Worm (Caenorhabditis elegans) whole organism, L4 larva: ENCODE results near the gene mmcm-1.

Experiments used
- F10B5.3 ChIP-seq: sonication (generic microtip); optimal IDR thresholded peaks from 2 replicates; lab custom pipeline; 2016; ENCODE audit warnings: mild to moderate bottlenecking, missing genetic modification characterization, missing compliant biosample characterization
- F37D6.2 ChIP-seq: sonication (generic microtip); optimal IDR thresholded peaks from 2 replicates; lab custom pipeline; 2016; ENCODE audit warnings: mild to moderate bottlenecking, missing genetic modification characterization, missing compliant biosample characterization
- R02D3.7 ChIP-seq: fragments of 150-350 bp; sonication (generic microtip); optimal IDR thresholded peaks from 3 replicates; lab custom pipeline; 2014; ENCODE audit warnings: missing biosample characterization, missing genetic modification characterization
- Y5F2A.4 ChIP-seq: fragments of 200-800 bp; sonication (Bioruptor generic); optimal IDR thresholded peaks from 2 replicates; lab custom pipeline; 2018; ENCODE audit warnings: mild to moderate bottlenecking, missing genetic modification characterization, missing compliant biosample characterization
- ZK337.2 ChIP-seq: fragments of 200-800 bp; sonication (Bioruptor generic); IDR thresholded peaks from 2 replicates; pipeline ENCODE4 v1.3.6; 2022; ENCODE audit warnings: missing genetic modification reagents, missing genetic modification characterization, missing compliant biosample characterization
- aha-1 ChIP-seq: fragments of 150-350 bp; peaks from one replicate; lab custom pipeline; 2014; ENCODE audit warnings: missing biosample characterization, missing genetic modification characterization
- ama-1 ChIP-seq: fragments of 150-350 bp; optimal IDR thresholded peaks from 2 replicates; lab custom pipeline; 2014; ENCODE audit warnings: inconsistent platforms, mixed read lengths
- attf-4 ChIP-seq: sonication (generic microtip); optimal IDR thresholded peaks from 3 replicates; lab custom pipeline; 2017; ENCODE audit warnings: missing biosample characterization, missing genetic modification characterization
- ceh-28 ChIP-seq: fragments of 150-350 bp; optimal IDR thresholded peaks from 2 replicates; lab custom pipeline; 2014; ENCODE audit warnings: missing biosample characterization, missing genetic modification reagents, missing genetic modification characterization
- ces-1 ChIP-seq: fragments of 150-350 bp; sonication (generic microtip); optimal IDR thresholded peaks from 4 replicates; lab custom pipeline; 2014; ENCODE audit warnings: missing biosample characterization, missing genetic modification reagents, missing genetic modification characterization
- daf-12 ChIP-seq: fragments of 150-350 bp; optimal IDR thresholded peaks from 2 replicates; lab custom pipeline; 2014; ENCODE audit warnings: missing biosample characterization, missing genetic modification reagents, missing genetic modification characterization
- daf-16 ChIP-seq, 3 experiments: sonication (generic microtip); optimal IDR thresholded peaks; 2 replicates each; lab custom pipeline; 2016 to 2017; ENCODE audit warnings: missing genetic modification characterization in 3 of 3, missing genetic modification reagents in 3 of 3, mild to moderate bottlenecking in 2 of 3, missing compliant biosample characterization in 2 of 3, missing biosample characterization in 1 of 3, moderate library complexity in 1 of 3
- dmd-9 ChIP-seq: fragments of 200-800 bp; sonication (Bioruptor generic); IDR thresholded peaks from 2 replicates; pipeline ENCODE4 v1.3.6; 2022; ENCODE audit warnings: missing genetic modification reagents, missing genetic modification characterization, missing compliant biosample characterization
- egl-27 ChIP-seq: sonication (generic microtip); optimal IDR thresholded peaks from 3 replicates; lab custom pipeline; 2017; ENCODE audit warnings: missing biosample characterization, missing genetic modification reagents, missing genetic modification characterization
- hif-1 ChIP-seq, 2 experiments: sonication (generic microtip); optimal IDR thresholded peaks; 2 replicates each; lab custom pipeline; 2016 to 2017; ENCODE audit warnings: missing compliant biosample characterization in 2 of 2, missing genetic modification characterization in 2 of 2, missing genetic modification reagents in 2 of 2, missing genotype in 2 of 2, mild to moderate bottlenecking in 1 of 2
- jun-1 ChIP-seq: fragments of 150-350 bp; optimal IDR thresholded peaks from 2 replicates; lab custom pipeline; 2014; ENCODE audit warnings: missing biosample characterization, missing genetic modification reagents, missing genetic modification characterization
- lin-1 ChIP-seq: fragments of 200-800 bp; sonication (Bioruptor generic); IDR thresholded peaks from 2 replicates; pipeline ENCODE4 v1.3.6; 2022; ENCODE audit warnings: missing genetic modification reagents, missing genetic modification characterization, missing compliant biosample characterization
- lin-13 ChIP-seq: fragments of 150-350 bp; optimal IDR thresholded peaks from 2 replicates; lab custom pipeline; 2014; ENCODE audit warnings: missing biosample characterization, missing genetic modification reagents, missing genetic modification characterization
- lsy-2 ChIP-seq, 2 experiments: fragments of 150-350 bp in 1 of 2; sonication (generic microtip) in 1 of 2; optimal IDR thresholded peaks; 2 replicates each; lab custom pipeline; 2014 to 2017; ENCODE audit warnings: missing biosample characterization in 2 of 2, missing genetic modification characterization in 2 of 2
- mdl-1 ChIP-seq, 2 experiments: fragments of 150-350 bp in 1 of 2; sonication (generic microtip) in 1 of 2; optimal IDR thresholded peaks; 2 replicates each; lab custom pipeline; 2014 to 2017; ENCODE audit warnings: missing biosample characterization in 2 of 2, missing genetic modification characterization in 2 of 2
- mdt-29 ChIP-seq: fragments of 200-800 bp; sonication (Bioruptor generic); IDR thresholded peaks from 2 replicates; pipeline ENCODE4 v1.3.6; 2022; ENCODE audit warnings: missing genetic modification reagents, missing genetic modification characterization, missing compliant biosample characterization
- mes-2 ChIP-seq: sonication (generic microtip); optimal IDR thresholded peaks from 2 replicates; lab custom pipeline; 2016; ENCODE audit warnings: missing genotype, mild to moderate bottlenecking, missing genetic modification characterization, missing compliant biosample characterization; ENCODE audit not compliant: poor library complexity, severe bottlenecking
- mxl-3 ChIP-seq: fragments of 200-800 bp; sonication (Bioruptor generic); optimal IDR thresholded peaks from 2 replicates; lab custom pipeline; 2018; ENCODE audit warnings: mild to moderate bottlenecking, missing genetic modification characterization, missing compliant biosample characterization
- nhr-10 ChIP-seq: fragments of 150-350 bp; optimal IDR thresholded peaks from 2 replicates; lab custom pipeline; 2014; ENCODE audit warnings: missing biosample characterization, missing genetic modification characterization
- nhr-102 ChIP-seq: sonication (generic microtip); optimal IDR thresholded peaks from 2 replicates; lab custom pipeline; 2016; ENCODE audit warnings: mild to moderate bottlenecking, missing genetic modification characterization, moderate library complexity, missing compliant biosample characterization
- nhr-11 ChIP-seq: fragments of 150-350 bp; optimal IDR thresholded peaks from 2 replicates; lab custom pipeline; 2014; ENCODE audit warnings: missing biosample characterization, missing genetic modification characterization
- nhr-6 ChIP-seq: fragments of 150-350 bp; optimal IDR thresholded peaks from 2 replicates; lab custom pipeline; 2014; ENCODE audit warnings: missing biosample characterization, missing genetic modification characterization
- pha-4 ChIP-seq, 2 experiments: fragments of 150-350 bp in 1 of 2; fragments of 200-800 bp in 1 of 2; sonication (Bioruptor generic) in 1 of 2; IDR thresholded peaks in 1 of 2; optimal IDR thresholded peaks in 1 of 2; 2 replicates each; pipeline versions ENCODE4 v1.3.6 to Lab custom; 2014 to 2022; ENCODE audit warnings: missing genetic modification characterization in 2 of 2, missing genetic modification reagents in 2 of 2, missing biosample characterization in 1 of 2, missing compliant biosample characterization in 1 of 2
- php-3 ChIP-seq: fragments of 200-800 bp; sonication (Bioruptor generic); IDR thresholded peaks from 2 replicates; pipeline ENCODE4 v1.3.6; 2022; ENCODE audit warnings: missing genetic modification reagents, missing genetic modification characterization, missing compliant biosample characterization
- pqm-1 ChIP-seq: sonication (generic microtip); optimal IDR thresholded peaks from 2 replicates; lab custom pipeline; 2017; ENCODE audit warnings: missing biosample characterization, missing genetic modification characterization
- saeg-2 ChIP-seq: fragments of 200-800 bp; sonication (Bioruptor generic); IDR thresholded peaks from 2 replicates; pipeline ENCODE4 v1.3.6; 2022; ENCODE audit warnings: missing genetic modification reagents, missing genetic modification characterization, missing compliant biosample characterization
- sdz-12 ChIP-seq: fragments of 200-800 bp; sonication (Bioruptor generic); optimal IDR thresholded peaks from 2 replicates; lab custom pipeline; 2018; ENCODE audit warnings: mild to moderate bottlenecking, missing genetic modification characterization, missing compliant biosample characterization
- snpc-4 ChIP-seq: fragments of 150-350 bp; optimal IDR thresholded peaks from 2 replicates; lab custom pipeline; 2014; ENCODE audit warnings: missing biosample characterization, missing genetic modification characterization
- spr-3 ChIP-seq: fragments of 200-800 bp; sonication (Bioruptor generic); optimal IDR thresholded peaks from 2 replicates; lab custom pipeline; 2018; ENCODE audit warnings: mild to moderate bottlenecking, missing genetic modification characterization, missing compliant biosample characterization
- tag-97 ChIP-seq: fragments of 200-800 bp; sonication (Bioruptor generic); IDR thresholded peaks from 2 replicates; pipeline ENCODE4 v1.3.6; 2022; ENCODE audit warnings: missing genetic modification characterization, missing compliant biosample characterization
- unc-62 ChIP-seq, 3 experiments: fragments of 150-350 bp in 1 of 3; sonication (generic microtip); optimal IDR thresholded peaks in 2 of 3; peaks in 1 of 3; 1 replicate in 1 of 3; 2 replicates in 2 of 3; lab custom pipeline; 2014 to 2017; ENCODE audit warnings: missing biosample characterization in 3 of 3, missing genetic modification characterization in 3 of 3, missing genetic modification reagents in 3 of 3, missing genotype in 1 of 3
- vab-7 ChIP-seq: fragments of 200-800 bp; sonication (Bioruptor generic); IDR thresholded peaks from 2 replicates; pipeline ENCODE4 v1.3.6; 2022; ENCODE audit warnings: missing genetic modification reagents, missing genetic modification characterization, missing compliant biosample characterization
- zfp-3 ChIP-seq: fragments of 200-800 bp; sonication (Bioruptor generic); conservative IDR thresholded peaks from 2 replicates; pipeline ENCODE4 v1.3.6; 2022; ENCODE audit warnings: missing genetic modification reagents, missing genetic modification characterization, missing compliant biosample characterization
- zip-2 ChIP-seq: fragments of 150-350 bp; optimal IDR thresholded peaks from 2 replicates; lab custom pipeline; 2014; ENCODE audit warnings: missing biosample characterization, missing genetic modification characterization

Gene mmcm-1

ce11 chrIII:3873424-3873823, 34.1 kb downstream of the mmcm-1 start (continued):
- TF ChIP-seq pha-4 (GFP tag; IDR thresholded peaks at IDR 0.05; lab: Robert Waterston, UW) (peak; percentile 26; the same call in 1 of the 2 replicates), pha-4 (tag; optimal IDR thresholded peaks at IDR 0.05; lab: Kevin White, UChicago) (no peak), mes-2 (tag; lab: Kevin White, UChicago) (peak; percentile 13), mxl-3 (GFP tag; lab: Kevin White, UChicago) (peak; percentile 86), daf-12 (no peak), ces-1 (GFP tag; lab: Kevin White, UChicago) (no peak), vab-7 (GFP tag; lab: Robert Waterston, UW) (0 out of 2 replicates have a peak, but pooled peaks have one; percentile 34), ama-1 (no peak), snpc-4 (tag; lab: Kevin White, UChicago) (no peak), lsy-2 (tag; optimal IDR thresholded peaks at IDR 0.05; lab: Kevin White, UChicago) (peak; percentile 6 to 44), hif-1 (tag; optimal IDR thresholded peaks at IDR 0.05; lab: Kevin White, UChicago) (peak in 1 of 2 experiments; percentile 61), ZK337.2 (GFP tag; lab: Robert Waterston, UW) (no peak)
- TF ChIP-seq, all 104 proteins: peak for 19

DNA sequence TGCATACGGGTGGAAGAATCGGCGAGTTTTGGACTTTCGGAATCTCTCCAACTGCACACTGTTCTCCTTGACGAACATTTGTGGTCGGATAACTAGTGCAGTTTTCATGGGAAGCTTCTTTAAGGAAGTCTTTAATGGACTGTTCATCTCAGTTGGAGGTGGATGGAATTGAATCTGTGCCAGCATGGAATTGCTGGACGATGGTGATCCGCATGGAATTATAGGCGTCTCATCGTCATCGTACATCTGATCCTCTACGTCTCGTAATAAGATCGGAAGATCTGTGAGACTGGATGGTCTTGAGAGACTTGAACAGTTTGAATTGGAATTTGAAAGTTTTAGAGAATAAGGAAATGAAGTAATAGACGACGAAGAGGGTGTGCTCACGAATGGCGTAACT, 34.5 kb downstream of the mmcm-1 start:
- TF ChIP-seq sdz-12 (GFP tag; lab: Kevin White, UChicago): peak; percentile 42
- no peak for TF ChIP-seq nhr-102 (tag; lab: Kevin White, UChicago)
- TF ChIP-seq lin-13 (GFP tag; lab: Kevin White, UChicago): no peak
- no peak for TF ChIP-seq mdl-1 (tag; optimal IDR thresholded peaks at IDR 0.05; lab: Kevin White, UChicago)
- no peak for TF ChIP-seq snpc-4 (tag; lab: Kevin White, UChicago)
- TF ChIP-seq ZK337.2 (GFP tag; lab: Robert Waterston, UW): peak; percentile 37; the same call in 1 of the 2 replicates
- peak; percentile 49 for TF ChIP-seq aha-1 (tag; lab: Kevin White, UChicago)

- TF ChIP-seq R02D3.7 (tag; lab: Kevin White, UChicago): no peak
- TF ChIP-seq lin-1: peak; percentile 22; the same call in 1 of the 2 replicates
- no peak for TF ChIP-seq mes-2 (tag; lab: Kevin White, UChicago)
- no peak for TF ChIP-seq zip-2
- no peak for TF ChIP-seq egl-27
- no peak for TF ChIP-seq spr-3 (GFP tag; lab: Kevin White, UChicago)
- no peak for TF ChIP-seq tag-97 (GFP tag; lab: Robert Waterston, UW)
- TF ChIP-seq mdt-29 (GFP tag; lab: Robert Waterston, UW): no peak
- no peak for TF ChIP-seq Y5F2A.4 (GFP tag; lab: Kevin White, UChicago)
- peak; percentile 9 for TF ChIP-seq pqm-1 (tag; lab: Kevin White, UChicago)
- TF ChIP-seq ZK337.2 (GFP tag; lab: Robert Waterston, UW): no peak
- no peak for TF ChIP-seq daf-12
- TF ChIP-seq F10B5.3 (tag; lab: Kevin White, UChicago): no peak
- TF ChIP-seq dmd-9 (GFP tag; lab: Robert Waterston, UW): no peak
- TF ChIP-seq unc-62 (GFP tag; optimal IDR thresholded peaks at IDR 0.05 in 1 of 2; lab: Kevin White, UChicago): peak in 1 of 2 experiments; percentile 1
- TF ChIP-seq unc-62 (tag; optimal IDR thresholded peaks at IDR 0.05; lab: Kevin White, UChicago): no peak
- TF ChIP-seq F37D6.2 (tag; lab: Kevin White, UChicago): no peak
- no peak for TF ChIP-seq nhr-10 (tag; lab: Kevin White, UChicago)
- TF ChIP-seq nhr-11 (tag; lab: Kevin White, UChicago): no peak
- no peak for TF ChIP-seq zfp-3 (GFP tag; lab: Robert Waterston, UW)
- no peak for TF ChIP-seq ceh-28 (tag; lab: Kevin White, UChicago)
- TF ChIP-seq daf-16 (GFP tag; optimal IDR thresholded peaks at IDR 0.05; lab: Kevin White, UChicago): no peak
- TF ChIP-seq daf-16 (tag; optimal IDR thresholded peaks at IDR 0.05; lab: Kevin White, UChicago): peak; percentile 34
- no peak for TF ChIP-seq nhr-6 (tag; lab: Kevin White, UChicago)
- TF ChIP-seq attf-4: no peak
- TF ChIP-seq saeg-2: no peak
- no peak for TF ChIP-seq jun-1
- no peak for TF ChIP-seq snpc-4 (tag; lab: Kevin White, UChicago)
- no peak for TF ChIP-seq php-3
Observed at ce11 chrIII:3871763-3872486, 35.6 kb downstream of the mmcm-1 start.
